Worm (Caenorhabditis elegans): Measurements from ENCODE around the gene C25D7.15.

- no peak for TF ChIP-seq klf-2 (GFP tag; conservative IDR thresholded peaks at IDR 0.05)
- no peak for TF ChIP-seq tab-1 (GFP tag; IDR thresholded peaks at IDR 0.05)
- no peak for TF ChIP-seq flt-1 (GFP tag; IDR thresholded peaks at IDR 0.05)
- TF ChIP-seq ref-1 (GFP tag; conservative IDR thresholded peaks at IDR 0.05) = no peak
- TF ChIP-seq cog-1 (tag; optimal IDR thresholded peaks at IDR 0.05) = no peak
- no peak for TF ChIP-seq ztf-23 (GFP tag; IDR thresholded peaks at IDR 0.05)
- TF ChIP-seq T22C8.4 (GFP tag; IDR thresholded peaks at IDR 0.05) = no peak
- TF ChIP-seq ztf-29 (GFP tag; IDR thresholded peaks at IDR 0.05) = no peak
These were observed 3.2 kb upstream of the C25D7.15 start for ce11 chrV:15056346-15056839.
